Fruit fly (Drosophila melanogaster) whole organism, adult: ENCODE data around the gene mip130.

Experiments used
- CG11617 ChIP-seq: fragments of 200-800 bp; sonication (Bioruptor generic); optimal IDR thresholded peaks from 2 replicates; lab custom pipeline; 2017; ENCODE audit warnings: mild to moderate bottlenecking, missing biosample characterization, missing genetic modification reagents, missing genetic modification characterization
- CG12768 ChIP-seq: fragments of 200-800 bp; sonication (Bioruptor generic); optimal IDR thresholded peaks from 2 replicates; lab custom pipeline; 2017; ENCODE audit warnings: missing biosample characterization, missing genetic modification characterization, mild to moderate bottlenecking, moderate library complexity, missing genetic modification reagents
- CG14711 ChIP-seq: fragments of 200-800 bp; sonication (Bioruptor generic); optimal IDR thresholded peaks from 2 replicates; lab custom pipeline; 2018; ENCODE audit warnings: missing biosample characterization, mild to moderate bottlenecking, missing genetic modification characterization, moderate library complexity
- CG1620 ChIP-seq: fragments of 200-800 bp; sonication (Bioruptor generic); optimal IDR thresholded peaks from 2 replicates; lab custom pipeline; 2016; ENCODE audit warnings: missing biosample characterization, missing genetic modification characterization
- CG33017 ChIP-seq: fragments of 200-800 bp; sonication (Bioruptor generic); optimal IDR thresholded peaks from 2 replicates; lab custom pipeline; 2018; ENCODE audit warnings: missing biosample characterization, mild to moderate bottlenecking, missing genetic modification characterization, moderate library complexity
- CG5204 ChIP-seq: fragments of 200-800 bp; sonication (Bioruptor generic); optimal IDR thresholded peaks from 2 replicates; lab custom pipeline; 2016; ENCODE audit warnings: missing biosample characterization, missing genetic modification characterization
- CG7045 ChIP-seq: fragments of 200-800 bp; sonication (Bioruptor generic); optimal IDR thresholded peaks from 2 replicates; lab custom pipeline; 2017; ENCODE audit warnings: missing biosample characterization, mild to moderate bottlenecking, missing genetic modification characterization
- CG7101 ChIP-seq: fragments of 200-800 bp; sonication (Bioruptor generic); optimal IDR thresholded peaks from 2 replicates; lab custom pipeline; 2018; ENCODE audit warnings: missing biosample characterization, mild to moderate bottlenecking, missing genetic modification characterization, moderate library complexity
- Clk ChIP-seq: fragments of 200-800 bp; sonication (Bioruptor generic); optimal IDR thresholded peaks from 2 replicates; lab custom pipeline; 2017; ENCODE audit warnings: missing biosample characterization, missing genetic modification characterization
- Crg-1 ChIP-seq: fragments of 200-800 bp; sonication (Bioruptor generic); optimal IDR thresholded peaks from 2 replicates; lab custom pipeline; 2016; ENCODE audit warnings: missing biosample characterization, missing genetic modification characterization
- Hr96 ChIP-seq: fragments of 200-800 bp; sonication (Bioruptor generic); optimal IDR thresholded peaks from 2 replicates; lab custom pipeline; 2016; ENCODE audit warnings: missing biosample characterization, missing genetic modification characterization
- Mnt ChIP-seq: fragments of 200-800 bp; sonication (Bioruptor generic); optimal IDR thresholded peaks from 2 replicates; lab custom pipeline; 2016; ENCODE audit warnings: missing biosample characterization, mild to moderate bottlenecking, missing genetic modification characterization
- bab1 ChIP-seq: fragments of 200-800 bp; sonication (Bioruptor generic); optimal IDR thresholded peaks from 3 replicates; lab custom pipeline; 2019; ENCODE audit warnings: missing biosample characterization, mild to moderate bottlenecking, missing genetic modification characterization, moderate library complexity
- cic ChIP-seq: fragments of 200-800 bp; sonication (Bioruptor generic); optimal IDR thresholded peaks from 2 replicates; lab custom pipeline; 2017; ENCODE audit warnings: missing biosample characterization, mild to moderate bottlenecking, missing genetic modification characterization, moderate library complexity
- cnc ChIP-seq, 2 experiments: fragments of >200 bp; optimal IDR thresholded peaks; 2 replicates each; lab custom pipeline; 2017
- kay ChIP-seq: fragments of 200-800 bp; sonication (Bioruptor generic); peaks from one replicate; lab custom pipeline; 2016; ENCODE audit warnings: missing biosample characterization, missing genetic modification characterization, borderline replicate concordance
- ovo ChIP-seq: fragments of 200-800 bp; sonication (Bioruptor generic); optimal IDR thresholded peaks from 2 replicates; lab custom pipeline; 2016; ENCODE audit warnings: missing biosample characterization, missing genetic modification characterization
- pad ChIP-seq: fragments of 200-800 bp; sonication (Bioruptor generic); optimal IDR thresholded peaks from 3 replicates; lab custom pipeline; 2017; ENCODE audit warnings: missing biosample characterization, missing genetic modification characterization, mild to moderate bottlenecking, moderate library complexity, missing genetic modification reagents
- tj ChIP-seq: fragments of 200-800 bp; sonication (Bioruptor generic); optimal IDR thresholded peaks from 3 replicates; lab custom pipeline; 2017; ENCODE audit warnings: missing biosample characterization, mild to moderate bottlenecking, missing genetic modification characterization, moderate library complexity
- toe ChIP-seq: fragments of 200-800 bp; sonication (Bioruptor generic); optimal IDR thresholded peaks from 2 replicates; lab custom pipeline; 2016; ENCODE audit warnings: missing biosample characterization, missing genetic modification characterization

Gene mip130

DNA sequence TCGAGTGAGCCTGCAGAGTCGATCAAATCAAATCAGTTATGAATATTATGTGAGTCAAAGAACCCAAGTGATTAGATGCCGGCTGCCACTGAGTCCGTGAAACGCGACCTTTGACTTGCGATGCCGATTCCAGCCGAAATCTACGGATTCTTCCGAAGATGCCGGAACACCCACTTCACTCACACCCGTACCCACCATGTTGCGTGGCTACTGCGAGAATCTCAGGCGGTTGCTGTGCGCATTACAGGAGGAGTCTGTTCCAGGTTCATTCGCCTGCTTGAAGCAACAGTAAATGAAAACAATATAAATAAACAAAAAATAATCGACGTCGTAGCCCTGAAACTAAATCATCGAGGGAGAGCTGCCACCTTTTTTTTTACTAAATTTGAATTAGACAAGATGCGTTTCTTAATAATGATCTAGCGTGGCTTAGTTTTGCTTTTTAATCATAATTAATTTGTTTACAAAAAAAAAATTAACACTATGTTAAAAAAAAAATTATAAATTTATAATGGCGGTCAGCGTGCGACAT, 6.4 kb upstream of the mip130 start, which contains the start of gene Ldaf1:
Gene Ldaf1, minus strand, starts transcription at position 307 of the 532 bp plus-strand sequence.
- TF ChIP-seq cic (GFP tag; lab: Kevin White, UChicago) (no peak), CG7101 (peak; percentile 28), CG7045 (GFP tag; lab: Kevin White, UChicago) (no peak), pad (GFP tag; lab: Kevin White, UChicago) (no peak), ovo (GFP tag; lab: Kevin White, UChicago) (peak; percentile 9), CG14711 (tag; lab: Kevin White, UChicago) (no peak), bab1 (GFP tag; lab: Kevin White, UChicago) (no peak)

DNA sequence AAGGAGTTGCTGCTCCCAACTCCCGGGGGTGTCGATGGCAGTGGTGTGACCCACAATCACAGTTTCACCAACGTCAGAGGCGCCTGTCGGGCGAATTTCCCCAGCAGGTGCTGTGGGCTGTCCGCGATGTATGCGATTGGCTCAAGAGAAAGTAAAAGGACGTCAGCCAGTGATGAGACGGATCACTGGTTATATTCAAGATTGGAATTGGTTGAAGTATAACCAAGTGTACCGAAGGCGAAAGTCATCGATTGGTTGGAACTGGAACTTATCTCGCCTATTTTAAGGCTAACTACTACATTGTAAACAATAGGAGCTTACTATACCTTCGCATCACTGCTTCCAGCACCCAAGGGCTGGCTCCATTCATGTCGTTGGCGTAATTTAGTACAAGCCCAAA, 5.0 kb upstream of the mip130 start, which contains the start of gene CG32801:
Gene CG32801, minus strand, starts transcription at position 101 of the 400 bp plus-strand sequence.
- no peak for TF ChIP-seq tj (GFP tag; lab: Kevin White, UChicago)
- TF ChIP-seq Clk (GFP tag; lab: Kevin White, UChicago): no peak
- no peak for TF ChIP-seq CG7101
- no peak for TF ChIP-seq CG1620 (GFP tag; lab: Kevin White, UChicago)
- no peak for TF ChIP-seq CG14711 (tag; lab: Kevin White, UChicago)
- no peak for TF ChIP-seq toe (GFP tag; lab: Kevin White, UChicago)
- TF ChIP-seq cic (GFP tag; lab: Kevin White, UChicago): no peak
- TF ChIP-seq ovo (GFP tag; lab: Kevin White, UChicago): no peak
- no peak for TF ChIP-seq pad (GFP tag; lab: Kevin White, UChicago)
- no peak for TF ChIP-seq cnc (optimal IDR thresholded peaks at IDR 0.05; lab: Kevin White, UChicago)
- no peak for TF ChIP-seq CG33017 (tag; lab: Kevin White, UChicago)
- no peak for TF ChIP-seq Crg-1 (GFP tag; lab: Kevin White, UChicago)
- TF ChIP-seq Hr96: no peak

DNA sequence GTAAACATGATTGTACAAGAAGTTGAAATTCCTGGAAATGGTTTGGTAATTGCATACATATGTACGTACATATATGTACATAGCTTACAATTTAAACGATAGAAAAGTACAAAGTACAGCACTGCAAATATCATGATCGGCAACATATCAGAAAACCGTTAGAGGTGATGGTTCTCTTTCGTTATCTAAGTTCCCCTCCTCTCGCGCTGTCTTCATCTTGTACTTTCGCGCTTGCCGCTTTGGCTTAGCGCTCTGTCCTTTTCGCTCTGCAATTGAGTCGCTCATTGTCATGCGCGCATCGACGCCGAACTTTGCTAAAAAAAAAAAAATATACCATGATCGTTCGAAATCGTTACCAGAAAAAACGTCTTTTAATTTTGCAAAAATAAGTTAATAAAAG, 4.1 kb upstream of the mip130 start:
- TF ChIP-seq cic (GFP tag; lab: Kevin White, UChicago): no peak
- peak; percentile 0 for TF ChIP-seq bab1 (GFP tag; lab: Kevin White, UChicago)
- TF ChIP-seq Clk (GFP tag; lab: Kevin White, UChicago): no peak
- TF ChIP-seq kay (GFP tag; lab: Kevin White, UChicago): no peak
- no peak for TF ChIP-seq CG33017 (tag; lab: Kevin White, UChicago)
- no peak for TF ChIP-seq CG1620 (GFP tag; lab: Kevin White, UChicago)
- TF ChIP-seq toe (GFP tag; lab: Kevin White, UChicago): no peak
- no peak for TF ChIP-seq cnc (optimal IDR thresholded peaks at IDR 0.05; lab: Kevin White, UChicago)
- no peak for TF ChIP-seq CG5204 (GFP tag; lab: Kevin White, UChicago)
- peak; percentile 97 for TF ChIP-seq pad (GFP tag; lab: Kevin White, UChicago)
- TF ChIP-seq CG7045 (GFP tag; lab: Kevin White, UChicago): no peak
- TF ChIP-seq CG14711 (tag; lab: Kevin White, UChicago): no peak
- TF ChIP-seq CG12768 (GFP tag; lab: Kevin White, UChicago): no peak
- no peak for TF ChIP-seq CG7101
- TF ChIP-seq ovo (GFP tag; lab: Kevin White, UChicago): peak; percentile 61
- no peak for TF ChIP-seq tj (GFP tag; lab: Kevin White, UChicago)
- no peak for TF ChIP-seq CG11617 (GFP tag; lab: Kevin White, UChicago)
- TF ChIP-seq Hr96: no peak
- TF ChIP-seq Crg-1 (GFP tag; lab: Kevin White, UChicago): no peak
- TF ChIP-seq Mnt: no peak

DNA sequence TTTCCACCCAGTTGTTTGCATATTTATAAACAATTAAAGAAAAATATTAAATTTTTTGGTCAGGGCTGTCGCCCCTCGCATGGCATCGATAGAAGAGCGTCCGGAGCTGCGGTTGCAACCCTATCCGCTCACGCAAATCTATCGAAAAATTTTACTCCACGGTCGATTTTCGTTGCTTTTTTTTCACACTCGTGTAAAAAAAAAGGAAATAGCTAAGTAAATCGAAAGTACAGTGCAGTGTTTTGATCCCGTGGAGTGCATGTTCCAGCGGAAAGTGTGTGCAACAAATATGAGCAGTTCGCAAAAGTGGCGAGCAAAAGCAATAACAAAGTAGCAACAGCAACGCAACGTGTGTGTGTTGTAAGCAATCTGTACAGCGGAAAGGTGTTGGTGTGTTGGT, 718 bp downstream of the mip130 start, which contains the start of the genes Edem1 and Rbcn-3B:
Gene Edem1, minus strand, starts transcription at position 71 of the 400 bp plus-strand sequence.
Gene Rbcn-3B, plus strand, starts transcription at position 164 of the 400 bp plus-strand sequence.
- TF ChIP-seq toe (GFP tag; lab: Kevin White, UChicago) (no peak), CG12768 (GFP tag; lab: Kevin White, UChicago) (peak; percentile 7), CG14711 (tag; lab: Kevin White, UChicago) (peak; percentile 97), CG1620 (GFP tag; lab: Kevin White, UChicago) (no peak), bab1 (GFP tag; lab: Kevin White, UChicago) (peak; percentile 48), Mnt (peak; percentile 70), Crg-1 (GFP tag; lab: Kevin White, UChicago) (no peak)

DNA sequence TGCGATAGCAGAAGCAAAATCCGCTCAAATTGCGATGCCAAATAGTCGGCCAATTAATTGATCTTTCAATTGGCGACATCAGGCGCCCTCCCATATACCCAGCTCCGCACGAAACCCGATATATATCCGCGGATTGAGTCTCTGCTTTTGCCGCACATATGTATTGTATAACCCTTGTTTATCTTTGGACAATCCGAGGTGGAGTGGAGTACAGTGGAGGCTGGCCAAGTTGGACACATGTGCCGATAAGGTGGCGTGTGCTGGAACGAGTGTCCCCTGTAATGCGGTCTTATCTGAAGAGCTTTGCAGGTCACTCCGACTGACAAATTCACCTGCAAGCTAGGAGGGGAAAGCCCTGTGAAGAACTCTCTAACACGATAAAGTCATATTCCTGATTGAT, 1.5 kb downstream of the mip130 start:
- TF ChIP-seq CG14711 (tag; lab: Kevin White, UChicago) (no peak), CG33017 (tag; lab: Kevin White, UChicago) (no peak), pad (GFP tag; lab: Kevin White, UChicago) (peak; percentile 23), cnc (optimal IDR thresholded peaks at IDR 0.05; lab: Kevin White, UChicago) (no peak), tj (GFP tag; lab: Kevin White, UChicago) (no peak), cic (GFP tag; lab: Kevin White, UChicago) (peak; percentile 20), Mnt (peak; percentile 28), CG11617 (GFP tag; lab: Kevin White, UChicago) (no peak), Crg-1 (GFP tag; lab: Kevin White, UChicago) (no peak), bab1 (GFP tag; lab: Kevin White, UChicago) (no peak), CG7045 (GFP tag; lab: Kevin White, UChicago) (no peak), Hr96 (no peak), CG1620 (GFP tag; lab: Kevin White, UChicago) (no peak)
